Fruit fly (Drosophila melanogaster): ENCODE data around the gene SmD2.

The SmD2 gene

dm6 chr3R:6351696-6352378 lies 6.1 kb upstream of the SmD2 start:
- TF ChIP-seq rgr (GFP tag; optimal IDR thresholded peaks at IDR 0.05) = peak; percentile 18
- TF ChIP-seq foxo (GFP tag; optimal IDR thresholded peaks at IDR 0.05) = peak in 1 of 2 experiments; percentile 22
- TF ChIP-seq HLH106 (tag; optimal IDR thresholded peaks at IDR 0.05) = peak; percentile 2
- no peak for TF ChIP-seq CrebA (GFP tag; optimal IDR thresholded peaks at IDR 0.05; ENCODE audit: borderline replicate concordance)

DNA sequence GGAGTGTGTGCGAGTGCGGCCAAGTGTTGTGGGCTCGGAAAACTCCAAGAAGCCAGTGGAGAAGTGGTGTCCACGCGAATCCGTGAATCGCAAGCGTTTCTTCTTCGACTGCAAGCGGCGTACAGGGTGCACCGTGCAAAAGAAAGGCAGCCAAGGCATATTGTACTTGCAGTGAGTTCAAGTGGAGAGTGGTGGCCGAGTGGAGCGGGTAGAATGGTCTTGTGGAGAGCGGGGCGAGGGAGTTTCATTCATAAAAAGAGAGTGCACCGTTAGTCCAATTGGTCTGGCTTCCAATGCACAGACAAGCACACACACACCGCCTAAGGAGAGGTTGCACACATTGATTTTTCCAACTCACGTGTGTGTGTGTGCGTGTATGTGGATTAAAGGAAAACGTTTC lies 5.5 kb upstream of the SmD2 start:
- no peak for TF ChIP-seq Dif (GFP tag; optimal IDR thresholded peaks at IDR 0.05; ENCODE audit: partially characterized antibody)
- TF ChIP-seq lola (GFP tag; optimal IDR thresholded peaks at IDR 0.05) = no peak
- TF ChIP-seq woc (GFP tag; optimal IDR thresholded peaks at IDR 0.05) = no peak
- TF ChIP-seq dmrt93B (GFP tag; optimal IDR thresholded peaks at IDR 0.05) = no peak
- TF ChIP-seq GATAd (GFP tag; optimal IDR thresholded peaks at IDR 0.05) = no peak
- TF ChIP-seq OdsH (GFP tag; optimal IDR thresholded peaks at IDR 0.05) = no peak
- no peak for TF ChIP-seq CrebA (GFP tag; optimal IDR thresholded peaks at IDR 0.05; ENCODE audit: borderline replicate concordance)

dm6 chr3R:6350755-6351154 lies 5.0 kb upstream of the SmD2 start, which contains the start of gene Pak:
Pak (plus strand) TSS chr3R:6350896.
- TF ChIP-seq h (GFP tag; optimal IDR thresholded peaks at IDR 0.05) (no peak), dsf (GFP tag; optimal IDR thresholded peaks at IDR 0.05; ENCODE audit: borderline replicate concordance) (no peak), GATAd (GFP tag; optimal IDR thresholded peaks at IDR 0.05) (peak; percentile 15), rgr (GFP tag; optimal IDR thresholded peaks at IDR 0.05) (no peak), lola (GFP tag; optimal IDR thresholded peaks at IDR 0.05) (no peak), CG9705 (GFP tag; optimal IDR thresholded peaks at IDR 0.05) (no peak), fru (GFP tag; optimal IDR thresholded peaks at IDR 0.05) (no peak), tai (GFP tag; optimal IDR thresholded peaks at IDR 0.05) (no peak), Abd-B (GFP tag; optimal IDR thresholded peaks at IDR 0.05) (no peak), sv (GFP tag; optimal IDR thresholded peaks at IDR 0.05) (no peak), Vsx2 (GFP tag; optimal IDR thresholded peaks at IDR 0.05; ENCODE audit: partially characterized antibody) (no peak), Hr83 (GFP tag; optimal IDR thresholded peaks at IDR 0.05; ENCODE audit: poor library complexity, severe bottlenecking) (peak; percentile 91), Myc (optimal IDR thresholded peaks at IDR 0.05) (no peak), usp (GFP tag; optimal IDR thresholded peaks at IDR 0.05) (no peak), Sp1 (GFP tag; optimal IDR thresholded peaks at IDR 0.05) (no peak), Mio (GFP tag; optimal IDR thresholded peaks at IDR 0.05) (no peak), ey (GFP tag; optimal IDR thresholded peaks at IDR 0.05) (no peak), foxo (GFP tag; optimal IDR thresholded peaks at IDR 0.05) (no peak), woc (GFP tag; optimal IDR thresholded peaks at IDR 0.05) (peak; percentile 42), HLH106 (tag; optimal IDR thresholded peaks at IDR 0.05) (no peak), Hnf4 (GFP tag; optimal IDR thresholded peaks at IDR 0.05) (peak; percentile 29), OdsH (GFP tag; optimal IDR thresholded peaks at IDR 0.05) (no peak), jim (GFP tag; optimal IDR thresholded peaks at IDR 0.05) (no peak), Rel (GFP tag; optimal IDR thresholded peaks at IDR 0.05) (no peak), Rel (tag; optimal IDR thresholded peaks at IDR 0.05) (no peak), Dfd (GFP tag; optimal IDR thresholded peaks at IDR 0.05) (no peak)

DNA sequence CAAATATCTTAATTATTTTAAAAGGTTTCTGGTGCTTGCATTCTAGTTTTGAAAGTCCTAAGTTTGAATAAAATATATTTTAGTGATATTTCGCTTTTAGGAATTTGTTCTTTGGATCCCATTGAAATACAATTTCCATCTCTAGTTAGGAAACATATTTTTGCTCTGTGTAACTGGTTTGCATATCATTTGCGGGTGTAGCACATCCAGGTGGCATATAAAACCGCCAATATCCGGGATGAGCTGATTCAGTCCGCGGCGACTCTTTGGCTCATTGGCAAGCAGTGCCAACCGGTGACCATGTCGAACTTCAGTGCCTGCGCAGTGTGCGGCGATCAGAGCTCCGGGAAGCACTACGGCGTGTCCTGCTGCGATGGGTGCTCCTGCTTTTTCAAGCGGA lies 3.2 kb upstream of the SmD2 start, which contains the start of gene Hr83:
Hr83 (plus strand) TSS at position 301 of the 400 bp plus-strand sequence.
- TF ChIP-seq Hr83 (GFP tag; optimal IDR thresholded peaks at IDR 0.05; ENCODE audit: poor library complexity, severe bottlenecking) = no peak
- TF ChIP-seq sv (GFP tag; optimal IDR thresholded peaks at IDR 0.05) = no peak
- TF ChIP-seq usp (GFP tag; optimal IDR thresholded peaks at IDR 0.05) = no peak
- TF ChIP-seq dsf (GFP tag; optimal IDR thresholded peaks at IDR 0.05; ENCODE audit: borderline replicate concordance) = no peak
- no peak for TF ChIP-seq rgr (GFP tag; optimal IDR thresholded peaks at IDR 0.05)
- no peak for TF ChIP-seq fru (GFP tag; optimal IDR thresholded peaks at IDR 0.05)
- no peak for TF ChIP-seq dmrt93B (GFP tag; optimal IDR thresholded peaks at IDR 0.05)
- no peak for TF ChIP-seq ey (GFP tag; optimal IDR thresholded peaks at IDR 0.05)
- no peak for TF ChIP-seq psq (GFP tag; optimal IDR thresholded peaks at IDR 0.05)

Data from whole organism, wandering third instar larva.